Fruit fly (Drosophila melanogaster): ENCODE results near the gene senju.
A peak's percentile ranks its signal among the peaks of the same experiment; 100 is the strongest.

senju gene

dm6 chr2L:5052367-5052914, at the start of gene senju:
Gene senju, plus strand, starts transcription at chr2L:5052843.
- peak; percentile 86 for TF ChIP-seq CG7101 (tag; optimal IDR thresholded peaks at IDR 0.05)
- peak; percentile 83 for TF ChIP-seq tj (GFP tag; optimal IDR thresholded peaks at IDR 0.05)
- peak; percentile 88 for TF ChIP-seq pad (GFP tag; optimal IDR thresholded peaks at IDR 0.05)
- peak; percentile 79 for TF ChIP-seq Hr96 (GFP tag; optimal IDR thresholded peaks at IDR 0.05)
- TF ChIP-seq Clk (GFP tag; optimal IDR thresholded peaks at IDR 0.05) = peak; percentile 67
- peak; percentile 80 for TF ChIP-seq bab1 (GFP tag; optimal IDR thresholded peaks at IDR 0.05)
- TF ChIP-seq ovo (GFP tag; optimal IDR thresholded peaks at IDR 0.05) = peak; percentile 83
- TF ChIP-seq toe (GFP tag; optimal IDR thresholded peaks at IDR 0.05) = no peak
- TF ChIP-seq CG11617 (GFP tag; optimal IDR thresholded peaks at IDR 0.05) = peak; percentile 86
- no peak for TF ChIP-seq cnc (optimal IDR thresholded peaks at IDR 0.05)
- TF ChIP-seq CG33017 (tag; optimal IDR thresholded peaks at IDR 0.05) = peak; percentile 82
- peak; percentile 66 for TF ChIP-seq CG14711 (tag; optimal IDR thresholded peaks at IDR 0.05)
- peak; percentile 77 for TF ChIP-seq CG7045 (GFP tag; optimal IDR thresholded peaks at IDR 0.05)
- TF ChIP-seq Crg-1 (GFP tag; optimal IDR thresholded peaks at IDR 0.05) = peak; percentile 97
- peak; percentile 91 for TF ChIP-seq CG12768 (GFP tag; optimal IDR thresholded peaks at IDR 0.05)
- peak; percentile 94 for TF ChIP-seq CG1620 (GFP tag; optimal IDR thresholded peaks at IDR 0.05)
- peak; percentile 89 for TF ChIP-seq cic (GFP tag; optimal IDR thresholded peaks at IDR 0.05)
- TF ChIP-seq Mnt (GFP tag; optimal IDR thresholded peaks at IDR 0.05) = peak; percentile 98
- TF ChIP-seq CG5204 (GFP tag; optimal IDR thresholded peaks at IDR 0.05) = no peak
- TF ChIP-seq kay (GFP tag; ENCODE audit: borderline replicate concordance) = no peak

- TF ChIP-seq CG5204 (GFP tag; optimal IDR thresholded peaks at IDR 0.05) (no peak), cnc (optimal IDR thresholded peaks at IDR 0.05) (no peak), ovo (GFP tag; optimal IDR thresholded peaks at IDR 0.05) (no peak), pad (GFP tag; optimal IDR thresholded peaks at IDR 0.05) (no peak), Clk (GFP tag; optimal IDR thresholded peaks at IDR 0.05) (no peak), cic (GFP tag; optimal IDR thresholded peaks at IDR 0.05) (no peak), CG12768 (GFP tag; optimal IDR thresholded peaks at IDR 0.05) (no peak), CG11617 (GFP tag; optimal IDR thresholded peaks at IDR 0.05) (no peak), CG14711 (tag; optimal IDR thresholded peaks at IDR 0.05) (no peak), CG7101 (tag; optimal IDR thresholded peaks at IDR 0.05) (no peak), CG33017 (tag; optimal IDR thresholded peaks at IDR 0.05) (no peak), CG7045 (GFP tag; optimal IDR thresholded peaks at IDR 0.05) (no peak), CG1620 (GFP tag; optimal IDR thresholded peaks at IDR 0.05) (no peak), kay (GFP tag; ENCODE audit: borderline replicate concordance) (no peak), tj (GFP tag; optimal IDR thresholded peaks at IDR 0.05) (no peak), toe (GFP tag; optimal IDR thresholded peaks at IDR 0.05) (no peak)
Observed at dm6 chr2L:5003670-5004453, 48.8 kb upstream of the senju start.

dm6 chr2L:5004677-5005463, 47.8 kb upstream of the senju start:
- TF ChIP-seq Mnt (GFP tag; optimal IDR thresholded peaks at IDR 0.05) = peak; percentile 76
- TF ChIP-seq CG12768 (GFP tag; optimal IDR thresholded peaks at IDR 0.05) = peak; percentile 97
- TF ChIP-seq cic (GFP tag; optimal IDR thresholded peaks at IDR 0.05) = peak; percentile 69
- TF ChIP-seq CG7101 (tag; optimal IDR thresholded peaks at IDR 0.05) = peak; percentile 96
- TF ChIP-seq CG7045 (GFP tag; optimal IDR thresholded peaks at IDR 0.05) = peak; percentile 97
- TF ChIP-seq CG33017 (tag; optimal IDR thresholded peaks at IDR 0.05) = peak; percentile 96
- TF ChIP-seq CG1620 (GFP tag; optimal IDR thresholded peaks at IDR 0.05) = peak; percentile 78
- peak; percentile 80 for TF ChIP-seq pad (GFP tag; optimal IDR thresholded peaks at IDR 0.05)
- TF ChIP-seq Hr96 (GFP tag; optimal IDR thresholded peaks at IDR 0.05) = peak; percentile 93
- TF ChIP-seq Crg-1 (GFP tag; optimal IDR thresholded peaks at IDR 0.05) = peak; percentile 89
- TF ChIP-seq ovo (GFP tag; optimal IDR thresholded peaks at IDR 0.05) = peak; percentile 31
- TF ChIP-seq toe (GFP tag; optimal IDR thresholded peaks at IDR 0.05) = peak; percentile 93
- TF ChIP-seq kay (GFP tag; ENCODE audit: borderline replicate concordance) = no peak
- peak; percentile 89 for TF ChIP-seq bab1 (GFP tag; optimal IDR thresholded peaks at IDR 0.05)
- peak; percentile 90 for TF ChIP-seq CG14711 (tag; optimal IDR thresholded peaks at IDR 0.05)
- TF ChIP-seq Clk (GFP tag; optimal IDR thresholded peaks at IDR 0.05) = peak; percentile 95
- peak; percentile 96 for TF ChIP-seq CG5204 (GFP tag; optimal IDR thresholded peaks at IDR 0.05)
- TF ChIP-seq tj (GFP tag; optimal IDR thresholded peaks at IDR 0.05) = peak; percentile 48
- TF ChIP-seq CG11617 (GFP tag; optimal IDR thresholded peaks at IDR 0.05) = peak; percentile 88
- TF ChIP-seq cnc (optimal IDR thresholded peaks at IDR 0.05) = no peak

- no peak for TF ChIP-seq toe (GFP tag; optimal IDR thresholded peaks at IDR 0.05)
- no peak for TF ChIP-seq Crg-1 (GFP tag; optimal IDR thresholded peaks at IDR 0.05)
- no peak for TF ChIP-seq bab1 (GFP tag; optimal IDR thresholded peaks at IDR 0.05)
- TF ChIP-seq cnc (optimal IDR thresholded peaks at IDR 0.05) = no peak
- no peak for TF ChIP-seq CG33017 (tag; optimal IDR thresholded peaks at IDR 0.05)
- TF ChIP-seq CG12768 (GFP tag; optimal IDR thresholded peaks at IDR 0.05) = no peak
- no peak for TF ChIP-seq CG7045 (GFP tag; optimal IDR thresholded peaks at IDR 0.05)
- TF ChIP-seq CG7101 (tag; optimal IDR thresholded peaks at IDR 0.05) = no peak
- TF ChIP-seq Clk (GFP tag; optimal IDR thresholded peaks at IDR 0.05) = no peak
- no peak for TF ChIP-seq pad (GFP tag; optimal IDR thresholded peaks at IDR 0.05)
- TF ChIP-seq CG5204 (GFP tag; optimal IDR thresholded peaks at IDR 0.05) = no peak
Observed at dm6 chr2L:5005464-5005764, 47.2 kb upstream of the senju start.

DNA sequence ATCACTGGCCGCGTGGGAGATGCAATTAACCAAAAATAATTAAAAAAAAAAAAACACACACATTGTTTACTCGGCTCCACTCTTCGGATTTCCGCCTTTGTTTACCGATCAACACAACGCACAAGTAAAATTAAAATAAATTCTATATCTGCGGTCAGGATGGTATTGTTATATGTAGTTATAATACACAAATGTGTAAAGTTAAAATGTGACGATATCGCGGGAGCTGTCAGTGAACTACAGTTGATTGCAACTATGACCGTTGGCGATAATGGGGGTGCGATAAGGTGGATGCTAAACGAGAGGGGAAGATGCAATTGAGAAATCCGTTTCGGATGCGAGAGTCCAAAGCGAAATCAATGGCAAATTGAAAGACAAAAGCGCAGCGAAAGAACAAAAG, 46.3 kb upstream of the senju start:
- TF ChIP-seq ovo (GFP tag; optimal IDR thresholded peaks at IDR 0.05) (peak; percentile 42), Crg-1 (GFP tag; optimal IDR thresholded peaks at IDR 0.05) (no peak)
